Fruit fly (Drosophila melanogaster): ENCODE data around the gene yellow-f2.

- TF ChIP-seq kay (GFP tag; ENCODE audit: borderline replicate concordance) (no peak), CG14711 (tag; optimal IDR thresholded peaks at IDR 0.05) (no peak), toe (GFP tag; optimal IDR thresholded peaks at IDR 0.05) (no peak), CG33017 (tag; optimal IDR thresholded peaks at IDR 0.05) (no peak), CG7101 (tag; optimal IDR thresholded peaks at IDR 0.05) (no peak), Hr96 (GFP tag; optimal IDR thresholded peaks at IDR 0.05) (no peak), CG12768 (GFP tag; optimal IDR thresholded peaks at IDR 0.05) (no peak), bab1 (GFP tag; optimal IDR thresholded peaks at IDR 0.05) (no peak)
Observed at dm6 chr3R:13043857-13044256, 48.9 kb upstream of the yellow-f2 start, which contains the start of gene CG45122.
